Fruit fly (Drosophila melanogaster): ENCODE data around the gene bou.

Gene bou

dm6 chrX:7004101-7004700 is 17.9 kb downstream of the bou start (continued):
- TF ChIP-seq CG3847 (GFP tag; IDR thresholded peaks at IDR 0.05) (peak; percentile 41), ranshi (GFP tag; IDR thresholded peaks at IDR 0.05) (peak; percentile 67; the same call in 1 of the 2 replicates), repo (GFP tag; optimal IDR thresholded peaks at IDR 0.05) (peak; percentile 81), CG33557 (GFP tag; optimal IDR thresholded peaks at IDR 0.05) (peak; percentile 98), CG3726 (GFP tag; IDR thresholded peaks at IDR 0.05) (peak; percentile 54; the same call in 1 of the 3 replicates), chm (GFP tag; IDR thresholded peaks at IDR 0.05) (peak; percentile 96; the same call in 1 of the 2 replicates), hth (optimal IDR thresholded peaks at IDR 0.05) (no peak), Elba2 (GFP tag; optimal IDR thresholded peaks at IDR 0.05) (no peak), Rfx (GFP tag; IDR thresholded peaks at IDR 0.05) (peak; percentile 64), CG31365 (tag; optimal IDR thresholded peaks at IDR 0.05) (peak; percentile 77), CG42726 (GFP tag; IDR thresholded peaks at IDR 0.05; ENCODE audit: partially characterized antibody) (no peak), CG34376 (GFP tag; optimal IDR thresholded peaks at IDR 0.05) (peak; percentile 39), kah (GFP tag; optimal IDR thresholded peaks at IDR 0.05) (peak; percentile 45), CG7987 (GFP tag; optimal IDR thresholded peaks at IDR 0.05) (peak; percentile 84), btn (GFP tag; optimal IDR thresholded peaks at IDR 0.05) (peak; percentile 88), CG4730 (GFP tag; IDR thresholded peaks at IDR 0.05) (peak; percentile 59), sr (GFP tag; IDR thresholded peaks at IDR 0.05) (peak; percentile 54; the same call in 1 of the 3 replicates), CG6854 (GFP tag; optimal IDR thresholded peaks at IDR 0.05) (peak; percentile 65), CG13287 (GFP tag; IDR thresholded peaks at IDR 0.05; ENCODE audit: partially characterized antibody) (no peak), zfh1 (GFP tag; IDR thresholded peaks at IDR 0.05) (peak; percentile 88), CG6813 (GFP tag; optimal IDR thresholded peaks at IDR 0.05) (peak; percentile 96), Xbp1 (GFP tag; optimal IDR thresholded peaks at IDR 0.05) (peak; percentile 60), CG2875 (GFP tag; optimal IDR thresholded peaks at IDR 0.05) (peak; percentile 97), CG10209 (GFP tag; optimal IDR thresholded peaks at IDR 0.05) (peak; percentile 93), Dfd (GFP tag; optimal IDR thresholded peaks at IDR 0.05) (no peak), CG11695 (GFP tag; IDR thresholded peaks at IDR 0.05) (peak; percentile 73), CG8281 (tag; optimal IDR thresholded peaks at IDR 0.05) (peak; percentile 65), jing (GFP tag; optimal IDR thresholded peaks at IDR 0.05) (peak; percentile 56), ab (GFP tag; optimal IDR thresholded peaks at IDR 0.05) (no peak), CG6254 (GFP tag; optimal IDR thresholded peaks at IDR 0.05) (peak; percentile 83), nau (GFP tag; optimal IDR thresholded peaks at IDR 0.05) (peak; percentile 83), Hand (GFP tag; optimal IDR thresholded peaks at IDR 0.05) (no peak), pnt (GFP tag; optimal IDR thresholded peaks at IDR 0.05) (peak; percentile 75), Dad (GFP tag; optimal IDR thresholded peaks at IDR 0.05) (peak; percentile 46), Optix (GFP tag; IDR thresholded peaks at IDR 0.05) (peak; percentile 72), dimm (GFP tag; IDR thresholded peaks at IDR 0.05) (0 out of 2 replicates have a peak, but pooled peaks have one; percentile 7), nerfin-2 (GFP tag; IDR thresholded peaks at IDR 0.05; ENCODE audit: partially characterized antibody) (no peak), phol (tag; optimal IDR thresholded peaks at IDR 0.05) (no peak), CG6765 (GFP tag; optimal IDR thresholded peaks at IDR 0.05) (peak; percentile 35), CG17568 (GFP tag; optimal IDR thresholded peaks at IDR 0.05) (peak; percentile 93), CG11723 (GFP tag; optimal IDR thresholded peaks at IDR 0.05) (peak; percentile 84), crp (GFP tag; optimal IDR thresholded peaks at IDR 0.05) (peak in 1 of 2 experiments; percentile 46), CG8944 (GFP tag; optimal IDR thresholded peaks at IDR 0.05) (peak; percentile 86), al (GFP tag; IDR thresholded peaks at IDR 0.05) (no peak; the same call in 1 of the 2 replicates), sd (tag; optimal IDR thresholded peaks at IDR 0.05) (peak; percentile 59), prd (optimal IDR thresholded peaks at IDR 0.05) (no peak), prd (GFP tag; IDR thresholded peaks at IDR 0.05) (peak; percentile 73), jigr1 (GFP tag; IDR thresholded peaks at IDR 0.05) (no peak), inv (GFP tag; IDR thresholded peaks at IDR 0.05; ENCODE audit: partially characterized antibody) (no peak), gt (GFP tag; IDR thresholded peaks at IDR 0.05) (no peak)
